Fruit fly (Drosophila melanogaster) ovary, adult (tissue): ENCODE measurements around the gene yellow-e2.

ENCODE experiments used
- CG17801 ChIP-seq: fragments of 200-800 bp; optimal IDR thresholded peaks from 2 replicates; lab custom pipeline; 2019; ENCODE audit warnings: missing biosample characterization, mild to moderate bottlenecking, missing genetic modification characterization, moderate library complexity; ENCODE audit not compliant: partially characterized antibody

Gene yellow-e2

DNA sequence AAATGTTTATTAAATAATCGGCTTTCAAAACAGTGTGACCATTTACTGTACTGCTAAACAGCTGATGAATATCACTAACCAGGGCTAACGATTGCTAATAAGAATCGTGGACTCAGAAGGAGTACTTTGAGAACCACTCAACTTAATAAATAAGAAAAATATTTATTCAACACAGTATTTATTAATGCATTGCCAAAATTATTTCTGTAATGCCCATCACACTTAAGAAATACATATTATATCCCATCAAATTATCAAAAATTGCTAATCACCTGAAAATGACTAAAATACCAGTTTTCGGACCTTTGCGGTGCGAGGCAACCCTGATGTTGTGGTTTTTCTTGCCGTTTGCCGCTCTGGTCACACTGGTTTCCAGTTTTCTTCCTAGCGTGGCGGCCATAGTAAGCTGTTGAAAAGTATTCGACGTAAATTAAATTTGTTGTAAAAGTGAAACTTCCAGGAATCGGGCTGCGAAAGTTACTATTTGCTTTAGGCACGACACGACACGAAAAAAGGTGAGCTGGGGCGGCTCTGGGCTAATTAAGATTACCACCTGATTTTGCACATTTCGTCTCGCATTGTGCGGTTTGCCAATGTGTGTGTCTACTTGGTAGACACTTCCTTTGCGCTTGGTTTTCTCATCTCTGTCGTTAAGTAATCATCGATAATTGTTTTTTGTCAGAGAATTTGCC is 24.9 kb downstream of the yellow-e2 start, which contains the start of the genes mRpS21 and Droj2:
Gene mRpS21 (minus strand): TSS at position 66 of the 692 bp plus-strand sequence.
Gene Droj2 (plus strand): TSS at position 363 of the 692 bp plus-strand sequence.
- TF ChIP-seq CG17801 (GFP tag; lab: Kevin White, UChicago) = peak; percentile 27

- no peak for TF ChIP-seq CG17801 (GFP tag; lab: Kevin White, UChicago)
Measured at dm6 chr3R:13379675-13380074, 27.1 kb downstream of the yellow-e2 start, which contains the start of the genes CG9813 and CG8870. CG9813 (minus strand) TSS chr3R:13379775. CG8870 (plus strand) TSS chr3R:13379842.

DNA sequence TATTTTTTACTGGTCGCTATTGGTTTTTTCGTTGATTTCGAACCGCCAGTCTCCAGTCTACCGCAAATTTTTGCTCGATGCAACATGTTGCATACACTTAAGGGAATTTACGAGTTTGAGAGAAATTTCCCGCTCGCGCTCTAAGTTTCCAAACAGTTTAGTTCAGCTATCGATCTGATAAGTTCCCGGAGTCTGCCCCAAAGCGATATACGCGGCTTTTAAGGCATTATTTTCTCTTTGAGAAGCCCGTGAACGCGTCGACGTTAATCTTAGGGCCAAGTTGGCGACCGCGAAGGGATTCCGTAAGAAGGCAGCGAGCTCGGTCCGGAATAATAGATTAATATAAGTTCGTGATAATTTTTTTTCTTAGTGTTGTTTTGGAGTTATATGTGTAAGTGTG is 31.9 kb downstream of the yellow-e2 start:
- TF ChIP-seq CG17801 (GFP tag; lab: Kevin White, UChicago) = no peak

DNA sequence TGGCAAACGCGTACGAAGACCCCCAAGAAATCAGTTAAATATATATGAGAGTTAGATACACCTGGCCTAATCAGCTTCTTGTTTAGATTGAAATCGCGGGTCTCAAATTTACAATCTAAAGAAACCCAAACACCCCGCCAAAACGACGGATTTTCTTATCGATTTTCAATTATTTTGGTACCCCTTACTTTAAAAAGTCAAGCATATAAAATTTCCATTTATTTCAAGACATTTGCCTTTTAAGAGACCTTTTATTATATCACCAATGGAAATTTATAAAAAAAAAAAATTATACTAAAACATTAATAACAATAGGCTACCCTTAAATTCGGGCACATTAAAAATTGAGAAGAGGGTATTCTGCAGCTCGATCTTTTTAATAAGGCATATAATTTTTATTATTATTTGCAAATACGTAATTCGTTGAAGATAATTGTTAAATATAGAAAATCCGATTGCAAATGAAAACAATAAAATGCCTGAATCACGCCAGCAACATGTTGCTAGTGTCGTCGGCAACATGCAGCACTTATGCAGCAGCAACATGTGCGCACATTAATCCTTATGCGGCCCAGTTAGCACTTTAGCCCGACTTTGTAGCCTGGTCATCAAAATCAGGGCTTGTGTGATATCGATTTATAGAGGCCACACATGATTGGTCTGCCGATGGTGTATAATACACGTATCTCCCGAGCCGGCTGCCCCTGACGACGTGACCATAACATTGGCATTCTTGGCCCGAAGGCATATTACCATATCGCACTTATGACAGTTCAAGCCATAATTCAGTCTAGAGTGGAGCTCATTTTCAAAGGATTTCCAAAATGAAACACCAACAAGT is 34.7 kb downstream of the yellow-e2 start, which contains the start of the genes Lip3 and CG34309:
Gene Lip3 (minus strand): TSS at position 65 of the 841 bp plus-strand sequence.
Gene CG34309 (plus strand): TSS at position 791 of the 841 bp plus-strand sequence.
- no peak for TF ChIP-seq CG17801 (GFP tag; lab: Kevin White, UChicago)

- TF ChIP-seq CG17801 (GFP tag; lab: Kevin White, UChicago) = no peak
Measured at dm6 chr3R:13369348-13369747, 37.5 kb downstream of the yellow-e2 start, which contains the start of gene CheA87a. CheA87a (plus strand) TSS chr3R:13369648.

dm6 chr3R:13366561-13367518 is 40.0 kb downstream of the yellow-e2 start, which contains the start of gene Elp6:
Elp6 (minus strand) TSS chr3R:13366910.
- peak; percentile 36 for TF ChIP-seq CG17801 (GFP tag; lab: Kevin White, UChicago)

dm6 chr3R:13365665-13366414 is 41.0 kb downstream of the yellow-e2 start:
- no peak for TF ChIP-seq CG17801 (GFP tag; lab: Kevin White, UChicago)

DNA sequence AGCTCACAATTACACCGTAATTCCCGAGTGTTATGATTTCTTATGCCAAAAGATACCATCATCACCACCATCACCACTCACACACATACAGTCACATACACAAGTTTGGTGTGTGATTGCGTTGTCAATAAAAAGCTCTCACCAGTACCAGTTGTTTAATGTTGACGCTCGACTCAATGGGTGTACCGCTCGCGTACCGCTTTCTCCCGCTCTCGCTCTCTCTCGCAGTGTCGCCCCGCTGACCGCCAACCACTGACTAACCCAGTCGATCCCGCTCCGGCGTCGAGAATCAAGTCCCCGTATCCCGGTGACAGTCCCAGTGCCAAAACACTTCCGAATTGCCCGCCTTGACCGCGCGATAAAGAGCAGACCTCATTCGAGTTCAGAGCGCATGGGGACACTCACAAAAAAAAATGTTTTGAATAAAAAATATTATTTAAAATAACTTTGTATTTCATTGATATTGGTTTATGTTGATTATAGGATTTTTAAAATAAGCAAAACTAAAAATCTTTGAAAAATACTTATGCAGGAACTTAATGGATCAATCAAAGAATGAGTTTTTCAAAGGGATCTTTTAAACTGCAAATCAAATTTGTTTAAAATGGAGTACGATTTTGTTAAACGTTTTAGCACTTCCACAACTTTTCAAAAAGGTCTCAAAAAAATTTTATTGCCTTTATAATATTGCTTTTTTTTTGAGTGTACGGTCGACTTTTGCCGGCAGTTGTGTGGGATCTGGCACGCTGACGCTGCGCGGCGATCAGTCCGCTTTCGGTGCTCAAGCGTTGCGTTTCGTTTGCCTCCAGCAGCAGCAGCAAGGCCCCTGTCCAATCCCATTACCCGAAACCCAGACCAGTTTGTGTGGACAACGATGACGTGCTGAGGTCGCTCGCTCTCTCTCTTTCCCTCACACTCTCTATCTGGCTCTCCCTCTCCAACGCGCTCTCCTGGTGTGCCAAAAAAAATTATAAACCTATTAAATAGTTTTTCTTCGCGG is 42.3 kb downstream of the yellow-e2 start, which contains the start of gene Dic1:
Gene Dic1 (plus strand): TSS at position 764 of the 1,000 bp plus-strand sequence.
- TF ChIP-seq CG17801 (GFP tag; lab: Kevin White, UChicago) = peak; percentile 95

DNA sequence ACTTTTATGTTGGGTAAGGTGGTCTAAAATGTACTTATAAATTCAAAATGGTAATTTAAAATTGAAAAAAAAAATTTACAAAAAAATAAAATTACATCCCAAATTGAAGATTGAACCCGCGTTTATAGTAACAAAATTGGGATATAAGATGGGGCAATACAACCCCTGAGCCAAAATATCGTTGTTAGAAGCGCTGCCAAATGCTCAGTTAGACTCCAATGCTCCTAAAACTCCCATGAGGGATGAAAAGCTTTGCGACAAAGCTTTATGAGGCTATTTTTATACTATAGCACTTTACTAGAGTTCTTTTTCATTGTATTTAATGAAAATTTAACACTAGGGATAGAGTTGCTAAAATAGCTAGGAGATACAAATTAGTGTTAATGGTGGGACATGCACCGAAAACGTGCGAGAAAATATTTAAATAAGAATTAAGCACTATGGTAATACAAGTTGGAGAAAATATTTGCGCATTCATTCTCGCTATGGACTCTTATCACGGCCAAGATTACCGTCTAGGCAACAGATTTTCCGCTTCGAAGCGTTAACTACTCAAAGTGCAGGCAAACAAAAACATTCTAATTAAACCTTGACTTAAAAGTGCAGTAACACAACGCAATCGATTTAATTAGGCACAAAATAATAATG is 43.3 kb downstream of the yellow-e2 start:
- no peak for TF ChIP-seq CG17801 (GFP tag; lab: Kevin White, UChicago)

DNA sequence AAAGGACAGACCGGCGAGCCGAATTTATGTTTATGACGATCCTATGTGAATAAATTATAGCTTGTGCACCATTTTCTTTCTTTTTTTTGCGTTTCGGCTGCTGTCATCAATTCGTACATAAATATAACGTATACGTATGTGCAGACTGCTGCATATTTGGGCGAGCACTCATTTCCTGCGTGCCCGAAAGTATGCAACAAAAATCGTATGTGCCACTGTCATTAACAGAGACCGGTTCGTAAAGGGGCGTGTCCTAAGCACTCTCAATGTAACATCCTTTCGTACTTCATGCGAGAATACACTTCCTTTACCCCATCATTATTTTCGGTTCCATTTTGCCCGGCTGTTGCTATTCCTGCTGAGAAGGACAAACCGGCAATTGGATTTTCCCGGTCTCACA is 46.7 kb downstream of the yellow-e2 start:
- TF ChIP-seq CG17801 (GFP tag; lab: Kevin White, UChicago) = no peak

DNA sequence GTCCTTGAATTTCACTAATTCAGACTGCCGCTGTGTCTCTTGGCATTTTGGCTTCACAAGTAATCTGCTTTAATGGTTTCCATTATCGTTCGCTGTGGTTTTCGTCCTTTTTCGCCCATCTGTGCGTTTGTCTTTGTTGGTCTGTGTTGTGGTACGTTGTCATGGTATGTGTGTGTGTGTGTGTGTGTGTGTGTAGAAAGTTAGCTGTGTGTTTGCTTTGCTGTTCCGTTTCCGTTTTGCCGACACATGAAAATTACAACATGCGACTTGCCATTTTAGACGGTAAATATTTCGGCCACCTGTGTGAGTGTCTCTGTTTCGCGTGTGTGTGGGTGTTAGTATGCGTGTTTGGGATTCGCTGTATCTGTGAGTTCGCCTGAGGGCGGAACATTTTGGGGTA is 49.8 kb downstream of the yellow-e2 start:
- TF ChIP-seq CG17801 (GFP tag; lab: Kevin White, UChicago) = no peak
